Fruit fly (Drosophila melanogaster): ENCODE measurements around the gene CG10431.

CG10431 gene

DNA sequence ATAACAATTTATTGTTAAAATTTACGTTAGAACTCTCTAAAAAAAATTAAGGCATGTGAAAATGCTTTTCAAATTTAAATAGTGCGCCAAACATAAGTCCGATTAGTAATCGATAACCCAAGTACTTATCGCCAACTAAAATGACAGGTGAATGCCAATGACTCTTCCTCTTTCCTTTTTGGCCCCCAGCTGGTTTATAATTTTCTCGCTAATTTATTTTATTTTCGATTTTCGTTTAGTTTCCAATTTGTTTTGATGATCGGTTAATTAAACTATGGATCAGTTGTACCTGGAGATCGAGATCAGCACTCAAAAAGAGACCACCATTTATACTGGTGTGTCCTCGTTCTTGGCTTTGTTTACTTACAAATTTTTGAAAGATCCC lies 25.8 kb upstream of the CG10431 start, which contains the start of gene CG10428:
Gene CG10428, plus strand, starts transcription at position 161 of the 385 bp plus-strand sequence.
- TF ChIP-seq CG5204 (GFP tag; optimal IDR thresholded peaks at IDR 0.05): no peak
- peak; percentile 8 for TF ChIP-seq bab1 (GFP tag; optimal IDR thresholded peaks at IDR 0.05)

DNA sequence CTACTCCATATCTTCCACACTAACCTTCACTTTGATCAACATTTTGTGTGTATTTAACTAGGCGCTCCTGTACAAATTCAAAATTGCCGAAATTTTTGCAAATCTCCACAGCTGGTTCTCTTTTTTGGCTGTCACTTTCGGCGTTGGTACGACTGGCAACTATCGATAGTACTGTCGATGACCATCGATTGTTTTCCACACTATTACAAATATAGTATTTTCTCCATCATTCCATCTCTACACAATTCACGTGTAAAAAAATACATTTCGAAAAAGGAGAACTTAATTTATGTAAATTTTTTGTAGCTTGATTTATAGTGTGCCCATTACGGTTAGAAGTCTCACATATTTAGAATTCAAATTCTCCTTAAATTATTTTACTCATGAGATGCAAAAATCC lies 22.8 kb upstream of the CG10431 start, which contains the start of gene Nedd8:
Gene Nedd8, minus strand, starts transcription at position 164 of the 400 bp plus-strand sequence.
- peak; percentile 70 for TF ChIP-seq bab1 (GFP tag; optimal IDR thresholded peaks at IDR 0.05)
- TF ChIP-seq CG14711 (tag; optimal IDR thresholded peaks at IDR 0.05): no peak

DNA sequence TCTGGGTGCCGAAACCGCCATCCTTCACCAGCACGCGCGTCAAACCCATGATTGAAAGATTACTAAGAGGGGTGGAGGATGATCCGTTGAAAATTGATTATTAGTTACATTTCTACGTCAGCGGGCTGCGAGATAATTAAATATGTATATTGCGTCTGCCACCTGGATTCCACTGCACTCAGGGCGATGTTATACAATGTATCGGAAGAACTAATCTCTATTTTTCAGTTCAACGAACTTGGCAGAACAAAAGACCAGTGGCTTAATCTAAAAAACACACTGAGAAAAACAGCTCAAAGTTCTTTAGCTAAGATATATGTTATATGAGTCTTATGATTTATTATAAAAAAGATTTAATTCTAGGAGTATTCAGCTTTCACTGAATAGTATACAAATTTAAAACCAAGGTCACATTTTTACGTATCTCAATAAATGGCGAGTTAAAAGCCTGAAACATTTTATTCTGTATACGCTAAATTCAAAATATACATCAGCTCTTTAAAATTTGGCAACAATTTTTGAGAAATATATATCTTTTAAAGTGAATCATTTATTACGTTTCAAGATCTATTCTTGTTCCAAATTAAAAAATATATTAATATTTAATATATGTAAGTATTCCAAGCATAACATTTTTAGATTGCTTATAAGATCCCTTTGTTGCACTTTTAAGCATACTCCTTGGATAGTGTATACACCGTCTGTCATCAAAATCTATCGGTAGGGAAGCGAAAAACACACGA lies 20.8 kb upstream of the CG10431 start:
- TF ChIP-seq tj (GFP tag; optimal IDR thresholded peaks at IDR 0.05) (no peak), CG7045 (GFP tag; optimal IDR thresholded peaks at IDR 0.05) (peak; percentile 15), Mnt (GFP tag; optimal IDR thresholded peaks at IDR 0.05) (no peak), CG11617 (GFP tag; optimal IDR thresholded peaks at IDR 0.05) (peak; percentile 49), Crg-1 (GFP tag; optimal IDR thresholded peaks at IDR 0.05) (no peak), kay (GFP tag; ENCODE audit: borderline replicate concordance) (no peak), pad (GFP tag; optimal IDR thresholded peaks at IDR 0.05) (no peak), cic (GFP tag; optimal IDR thresholded peaks at IDR 0.05) (no peak), cnc (optimal IDR thresholded peaks at IDR 0.05) (no peak), toe (GFP tag; optimal IDR thresholded peaks at IDR 0.05) (no peak), CG1620 (GFP tag; optimal IDR thresholded peaks at IDR 0.05) (no peak), ovo (GFP tag; optimal IDR thresholded peaks at IDR 0.05) (no peak), CG7101 (tag; optimal IDR thresholded peaks at IDR 0.05) (peak; percentile 28), CG33017 (tag; optimal IDR thresholded peaks at IDR 0.05) (no peak), Hr96 (GFP tag; optimal IDR thresholded peaks at IDR 0.05) (no peak), CG12768 (GFP tag; optimal IDR thresholded peaks at IDR 0.05) (no peak), CG14711 (tag; optimal IDR thresholded peaks at IDR 0.05) (peak; percentile 33), bab1 (GFP tag; optimal IDR thresholded peaks at IDR 0.05) (no peak), Clk (GFP tag; optimal IDR thresholded peaks at IDR 0.05) (no peak), CG5204 (GFP tag; optimal IDR thresholded peaks at IDR 0.05) (no peak)

DNA sequence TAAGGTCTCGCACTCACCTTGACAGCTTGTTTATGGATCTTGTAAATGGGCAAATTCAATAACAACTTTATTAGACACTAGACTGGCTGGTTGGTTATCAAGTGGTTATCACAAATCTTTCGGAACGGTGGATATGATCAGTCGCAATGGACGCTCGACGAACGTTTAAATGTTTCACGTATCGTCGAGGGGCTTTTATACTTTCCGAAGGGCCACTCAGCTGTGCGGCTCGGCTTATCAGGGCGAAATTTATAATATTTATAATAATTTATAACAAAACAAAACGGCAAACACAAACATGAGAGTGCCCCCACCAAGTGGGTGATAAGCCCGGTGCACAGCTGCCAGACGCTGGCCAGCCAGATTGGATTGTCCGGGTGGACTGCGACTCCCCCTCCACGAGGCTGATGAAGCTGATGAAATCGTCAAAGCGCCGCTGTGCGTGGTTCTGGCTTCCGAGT lies 20.2 kb upstream of the CG10431 start, which contains the start of gene CG10621:
Gene CG10621, minus strand, starts transcription at position 177 of the 461 bp plus-strand sequence.
- TF ChIP-seq cnc (optimal IDR thresholded peaks at IDR 0.05): no peak
- TF ChIP-seq Clk (GFP tag; optimal IDR thresholded peaks at IDR 0.05): peak; percentile 5
- TF ChIP-seq tj (GFP tag; optimal IDR thresholded peaks at IDR 0.05): peak; percentile 40
- TF ChIP-seq kay (GFP tag; ENCODE audit: borderline replicate concordance): peak; percentile 92
- no peak for TF ChIP-seq CG14711 (tag; optimal IDR thresholded peaks at IDR 0.05)
- TF ChIP-seq CG12768 (GFP tag; optimal IDR thresholded peaks at IDR 0.05): peak; percentile 41
- peak; percentile 37 for TF ChIP-seq CG33017 (tag; optimal IDR thresholded peaks at IDR 0.05)
- TF ChIP-seq Mnt (GFP tag; optimal IDR thresholded peaks at IDR 0.05): peak; percentile 67
- peak; percentile 85 for TF ChIP-seq cic (GFP tag; optimal IDR thresholded peaks at IDR 0.05)

DNA sequence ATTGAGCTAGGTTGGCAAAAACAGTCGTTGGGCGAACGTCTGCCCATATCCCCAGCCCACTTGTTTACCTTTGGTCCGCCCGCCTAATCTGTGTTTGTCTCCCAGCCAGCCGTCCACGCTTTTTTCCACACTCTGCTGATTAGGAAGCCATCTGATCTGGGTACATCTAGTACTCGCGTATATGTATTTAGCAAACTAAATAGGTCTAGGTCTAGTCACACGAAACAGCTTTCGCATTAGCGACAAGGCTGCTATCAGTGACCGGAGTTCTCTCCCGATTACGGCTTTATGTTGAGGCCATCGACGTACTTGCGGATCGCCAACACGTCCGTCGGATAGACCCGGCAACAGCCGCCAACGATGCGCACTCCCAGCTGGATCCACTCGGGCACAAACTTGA lies 18.8 kb upstream of the CG10431 start:
- TF ChIP-seq cic (GFP tag; optimal IDR thresholded peaks at IDR 0.05) (peak; percentile 47), Hr96 (GFP tag; optimal IDR thresholded peaks at IDR 0.05) (no peak), cnc (optimal IDR thresholded peaks at IDR 0.05) (no peak), CG12768 (GFP tag; optimal IDR thresholded peaks at IDR 0.05) (peak; percentile 3), toe (GFP tag; optimal IDR thresholded peaks at IDR 0.05) (no peak), ovo (GFP tag; optimal IDR thresholded peaks at IDR 0.05) (no peak), CG1620 (GFP tag; optimal IDR thresholded peaks at IDR 0.05) (no peak), CG7101 (tag; optimal IDR thresholded peaks at IDR 0.05) (no peak), CG7045 (GFP tag; optimal IDR thresholded peaks at IDR 0.05) (no peak), Clk (GFP tag; optimal IDR thresholded peaks at IDR 0.05) (no peak), tj (GFP tag; optimal IDR thresholded peaks at IDR 0.05) (no peak)

DNA sequence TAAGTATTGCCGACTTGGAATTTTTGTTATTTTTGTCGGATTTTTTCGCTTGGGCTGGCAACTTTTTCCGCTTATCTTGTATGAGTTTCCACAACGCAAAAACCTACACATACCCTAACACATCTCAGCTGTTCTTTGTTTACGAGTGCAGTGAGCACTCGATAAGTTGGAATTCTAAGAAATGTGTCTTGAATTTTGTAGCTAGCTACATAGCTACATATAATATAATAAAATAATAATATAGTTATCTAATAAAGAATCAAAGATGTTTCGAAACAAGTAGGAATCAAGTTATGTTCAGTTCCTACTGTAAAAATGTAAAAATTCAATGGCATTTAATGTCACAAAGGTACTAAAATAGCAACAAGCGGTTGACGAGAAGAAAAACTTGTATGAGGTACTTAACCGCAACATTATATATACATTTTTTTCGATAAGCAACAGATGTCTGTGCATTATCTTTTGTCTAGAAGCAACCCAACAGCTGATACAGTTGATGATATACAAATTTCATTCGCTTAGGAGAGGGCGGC lies 17.3 kb upstream of the CG10431 start, which contains the start of gene Bhmt:
Gene Bhmt, minus strand, starts transcription at position 170 of the 533 bp plus-strand sequence.
- peak; percentile 92 for TF ChIP-seq CG7101 (tag; optimal IDR thresholded peaks at IDR 0.05)
- TF ChIP-seq CG33017 (tag; optimal IDR thresholded peaks at IDR 0.05): peak; percentile 91
- TF ChIP-seq Clk (GFP tag; optimal IDR thresholded peaks at IDR 0.05): peak; percentile 56
- TF ChIP-seq CG1620 (GFP tag; optimal IDR thresholded peaks at IDR 0.05): no peak
- TF ChIP-seq CG14711 (tag; optimal IDR thresholded peaks at IDR 0.05): peak; percentile 91
- TF ChIP-seq cnc (optimal IDR thresholded peaks at IDR 0.05): no peak
- peak; percentile 81 for TF ChIP-seq CG7045 (GFP tag; optimal IDR thresholded peaks at IDR 0.05)
- peak; percentile 89 for TF ChIP-seq CG11617 (GFP tag; optimal IDR thresholded peaks at IDR 0.05)
- no peak for TF ChIP-seq Hr96 (GFP tag; optimal IDR thresholded peaks at IDR 0.05)
- TF ChIP-seq bab1 (GFP tag; optimal IDR thresholded peaks at IDR 0.05): peak; percentile 91
- peak; percentile 74 for TF ChIP-seq CG12768 (GFP tag; optimal IDR thresholded peaks at IDR 0.05)
- TF ChIP-seq cic (GFP tag; optimal IDR thresholded peaks at IDR 0.05): peak; percentile 84
- peak; percentile 18 for TF ChIP-seq Crg-1 (GFP tag; optimal IDR thresholded peaks at IDR 0.05)
- TF ChIP-seq tj (GFP tag; optimal IDR thresholded peaks at IDR 0.05): peak; percentile 100
- peak; percentile 71 for TF ChIP-seq pad (GFP tag; optimal IDR thresholded peaks at IDR 0.05)
- TF ChIP-seq kay (GFP tag; ENCODE audit: borderline replicate concordance): peak; percentile 95
- no peak for TF ChIP-seq toe (GFP tag; optimal IDR thresholded peaks at IDR 0.05)
- peak; percentile 15 for TF ChIP-seq ovo (GFP tag; optimal IDR thresholded peaks at IDR 0.05)
- no peak for TF ChIP-seq CG5204 (GFP tag; optimal IDR thresholded peaks at IDR 0.05)
- TF ChIP-seq Mnt (GFP tag; optimal IDR thresholded peaks at IDR 0.05): peak; percentile 68

Measured in whole organism, adult.